Worm (Caenorhabditis elegans) whole organism, L4 larva: ENCODE results near the gene ZK673.5.
A peak's percentile ranks its signal among the peaks of the same experiment; 100 is the strongest.

Experiments used
- R02D3.7 ChIP-seq: fragments of 150-350 bp; sonication (generic microtip); optimal IDR thresholded peaks from 3 replicates; lab custom pipeline; 2014; ENCODE audit warnings: missing biosample characterization, missing genetic modification characterization
- fkh-10 ChIP-seq: fragments of 150-350 bp; optimal IDR thresholded peaks from 2 replicates; lab custom pipeline; 2014; ENCODE audit warnings: missing biosample characterization, missing genetic modification reagents, missing genetic modification characterization
- mxl-3 ChIP-seq: fragments of 200-800 bp; sonication (Bioruptor generic); optimal IDR thresholded peaks from 2 replicates; lab custom pipeline; 2018; ENCODE audit warnings: mild to moderate bottlenecking, missing genetic modification characterization, missing compliant biosample characterization
- nhr-28 ChIP-seq: fragments of 150-350 bp; optimal IDR thresholded peaks from 2 replicates; lab custom pipeline; 2014; ENCODE audit warnings: missing biosample characterization, missing genetic modification characterization
- nhr-42 ChIP-seq: fragments of 200-800 bp; sonication (Bioruptor generic); IDR thresholded peaks from 2 replicates; pipeline ENCODE4 v1.3.6; 2022; ENCODE audit warnings: missing genetic modification characterization, missing compliant biosample characterization
- spr-3 ChIP-seq: fragments of 200-800 bp; sonication (Bioruptor generic); optimal IDR thresholded peaks from 2 replicates; lab custom pipeline; 2018; ENCODE audit warnings: mild to moderate bottlenecking, missing genetic modification characterization, missing compliant biosample characterization
- ztf-11 ChIP-seq: fragments of 150-350 bp; optimal IDR thresholded peaks from 2 replicates; lab custom pipeline; 2014; ENCODE audit warnings: missing biosample characterization, missing genetic modification characterization

ce11 chrII:10446300-10446699 is 15.0 kb upstream of the ZK673.5 start:
- TF ChIP-seq mxl-3 (GFP tag; lab: Kevin White, UChicago) (peak; percentile 21), fkh-10 (GFP tag; lab: Kevin White, UChicago) (no peak), ztf-11 (tag; lab: Kevin White, UChicago) (no peak), R02D3.7 (tag; lab: Kevin White, UChicago) (no peak), nhr-42 (GFP tag; lab: Robert Waterston, UW) (no peak), spr-3 (GFP tag; lab: Kevin White, UChicago) (no peak), nhr-28 (tag; lab: Kevin White, UChicago) (peak; percentile 85)
